Worm (Caenorhabditis elegans) whole organism, late embryonic: Measurements from ENCODE around the gene ins-31.

Experiments used
- nfya-1 ChIP-seq: sonication (generic microtip); optimal IDR thresholded peaks from 2 replicates; lab custom pipeline; 2017; ENCODE audit warnings: missing genetic modification characterization, mild to moderate bottlenecking, missing compliant biosample characterization, antibody characterized with exemption, moderate library complexity
- nhr-11 ChIP-seq: fragments of 150-350 bp; optimal IDR thresholded peaks from 2 replicates; lab custom pipeline; 2014; ENCODE audit warnings: missing biosample characterization, missing genetic modification characterization
- pqm-1 ChIP-seq: sonication (generic microtip); optimal IDR thresholded peaks from 2 replicates; lab custom pipeline; 2016; ENCODE audit warnings: missing genetic modification characterization, missing compliant biosample characterization

ce11 chrII:3170089-3170488 is 43.2 kb downstream of the ins-31 start, which contains the start of gene fbxc-55:
- TF ChIP-seq nfya-1 (tag; lab: Kevin White, UChicago) (no peak), nhr-11 (tag; lab: Kevin White, UChicago) (no peak), pqm-1 (tag; lab: Kevin White, UChicago) (no peak)
